Worm (Caenorhabditis elegans) whole organism, mixed stage, embryonic: Measurements from ENCODE around the gene K02B7.3.
A peak's percentile ranks its signal among the peaks of the same experiment; 100 is the strongest.

Source experiments
- M03D4.4 ChIP-seq: sonication (generic microtip); optimal IDR thresholded peaks from 2 replicates; lab custom pipeline; 2017; ENCODE audit warnings: mild to moderate bottlenecking, missing genetic modification characterization, missing compliant biosample characterization
- bed-3 ChIP-seq: fragments of 200-800 bp; sonication (Bioruptor generic); optimal IDR thresholded peaks from 3 replicates; lab custom pipeline; 2018; ENCODE audit warnings: mild to moderate bottlenecking, missing genetic modification characterization, moderate library complexity, missing compliant biosample characterization
- blmp-1 ChIP-seq: fragments of 150-350 bp; optimal IDR thresholded peaks from 2 replicates; lab custom pipeline; 2014; ENCODE audit warnings: missing biosample characterization, missing genetic modification characterization
- ceh-43 ChIP-seq: fragments of 200-800 bp; sonication (Bioruptor generic); optimal IDR thresholded peaks from 2 replicates; lab custom pipeline; 2018; ENCODE audit warnings: mild to moderate bottlenecking, missing genetic modification characterization, moderate library complexity, missing compliant biosample characterization
- ceh-83 ChIP-seq: fragments of 200-800 bp; sonication (Bioruptor generic); optimal IDR thresholded peaks from 2 replicates; lab custom pipeline; 2018; ENCODE audit warnings: mild to moderate bottlenecking, missing genetic modification characterization, missing compliant biosample characterization
- ces-1 ChIP-seq: fragments of 150-350 bp; optimal IDR thresholded peaks from 2 replicates; lab custom pipeline; 2014; ENCODE audit warnings: missing biosample characterization, missing genetic modification reagents, missing genetic modification characterization
- cnd-1 ChIP-seq: fragments of 200-800 bp; sonication (Bioruptor generic); optimal IDR thresholded peaks from 2 replicates; lab custom pipeline; 2018; ENCODE audit warnings: mild to moderate bottlenecking, missing genetic modification characterization, missing compliant biosample characterization
- drap-1 ChIP-seq: fragments of 200-800 bp; sonication (Bioruptor generic); optimal IDR thresholded peaks from 3 replicates; lab custom pipeline; 2018; ENCODE audit warnings: mild to moderate bottlenecking, missing genetic modification characterization, missing compliant biosample characterization
- elt-1 ChIP-seq: sonication (generic microtip); optimal IDR thresholded peaks from 2 replicates; lab custom pipeline; 2017; ENCODE audit warnings: missing genetic modification characterization, mild to moderate bottlenecking, missing compliant biosample characterization, antibody characterized with exemption, moderate library complexity, borderline replicate concordance; ENCODE audit not compliant: insufficient read depth
- elt-3 ChIP-seq: fragments of 150-350 bp; optimal IDR thresholded peaks from 2 replicates; lab custom pipeline; 2014; ENCODE audit warnings: missing biosample characterization, missing genetic modification characterization
- flh-1 ChIP-seq: fragments of 200-800 bp; sonication (Bioruptor generic); optimal IDR thresholded peaks from 2 replicates; lab custom pipeline; 2018; ENCODE audit warnings: mild to moderate bottlenecking, missing genetic modification characterization, moderate library complexity, missing compliant biosample characterization
- ham-2 ChIP-seq: fragments of 200-800 bp; sonication (Bioruptor generic); optimal IDR thresholded peaks from 2 replicates; lab custom pipeline; 2018; ENCODE audit warnings: mild to moderate bottlenecking, missing genetic modification characterization, missing compliant biosample characterization
- hlh-1 ChIP-seq: fragments of 150-350 bp; optimal IDR thresholded peaks from 2 replicates; lab custom pipeline; 2014; ENCODE audit warnings: missing biosample characterization, missing genetic modification reagents, missing genetic modification characterization
- lin-13 ChIP-seq: fragments of 150-350 bp; optimal IDR thresholded peaks from 2 replicates; lab custom pipeline; 2014; ENCODE audit warnings: missing biosample characterization, missing genetic modification characterization
- lin-32 ChIP-seq: fragments of 200-800 bp; sonication (Bioruptor generic); optimal IDR thresholded peaks from 2 replicates; lab custom pipeline; 2018; ENCODE audit warnings: mild to moderate bottlenecking, missing genetic modification characterization, missing compliant biosample characterization
- lsy-2 ChIP-seq: fragments of 150-350 bp; optimal IDR thresholded peaks from 2 replicates; lab custom pipeline; 2014; ENCODE audit warnings: missing biosample characterization, missing genetic modification characterization
- mls-2 ChIP-seq: sonication (generic microtip); optimal IDR thresholded peaks from 2 replicates; lab custom pipeline; 2016; ENCODE audit warnings: mild to moderate bottlenecking, missing genetic modification characterization, moderate library complexity, missing compliant biosample characterization
- nhr-12 ChIP-seq: fragments of 150-350 bp; optimal IDR thresholded peaks from 2 replicates; lab custom pipeline; 2014; ENCODE audit warnings: missing biosample characterization, missing genetic modification characterization
- nhr-2 ChIP-seq: fragments of 150-350 bp; optimal IDR thresholded peaks from 2 replicates; lab custom pipeline; 2014; ENCODE audit warnings: missing biosample characterization, missing genetic modification characterization
- nhr-237 ChIP-seq: fragments of 150-350 bp; optimal IDR thresholded peaks from 2 replicates; lab custom pipeline; 2014; ENCODE audit warnings: missing biosample characterization, missing genetic modification characterization
- nhr-28 ChIP-seq: fragments of 150-350 bp; optimal IDR thresholded peaks from 2 replicates; lab custom pipeline; 2014; ENCODE audit warnings: missing biosample characterization, missing genetic modification characterization
- nhr-76 ChIP-seq: sonication (generic microtip); optimal IDR thresholded peaks from 2 replicates; lab custom pipeline; 2017; ENCODE audit warnings: missing biosample characterization, missing genetic modification characterization
- pha-4 ChIP-seq: fragments of 150-350 bp; optimal IDR thresholded peaks from 2 replicates; lab custom pipeline; 2018; ENCODE audit warnings: missing biosample characterization, missing genetic modification reagents, missing genetic modification characterization
- tbx-8 ChIP-seq: fragments of 200-800 bp; sonication (Bioruptor generic); optimal IDR thresholded peaks from 2 replicates; lab custom pipeline; 2018; ENCODE audit warnings: mild to moderate bottlenecking, missing genetic modification characterization, moderate library complexity, missing compliant biosample characterization
- unc-120 ChIP-seq: sonication (generic microtip); optimal IDR thresholded peaks from 2 replicates; lab custom pipeline; 2017; ENCODE audit warnings: missing genetic modification characterization, missing compliant biosample characterization; ENCODE audit not compliant: poor library complexity, severe bottlenecking
- unc-39 ChIP-seq: fragments of 150-350 bp; optimal IDR thresholded peaks from 2 replicates; lab custom pipeline; 2014; ENCODE audit warnings: missing biosample characterization, missing genetic modification characterization
- unc-62 ChIP-seq: fragments of 150-350 bp; optimal IDR thresholded peaks from 2 replicates; lab custom pipeline; 2014; ENCODE audit warnings: missing biosample characterization, missing genetic modification reagents, missing genetic modification characterization
- zip-8 ChIP-seq: fragments of 150-350 bp; optimal IDR thresholded peaks from 2 replicates; lab custom pipeline; 2014; ENCODE audit warnings: missing biosample characterization, missing genetic modification characterization

K02B7.3 gene

DNA sequence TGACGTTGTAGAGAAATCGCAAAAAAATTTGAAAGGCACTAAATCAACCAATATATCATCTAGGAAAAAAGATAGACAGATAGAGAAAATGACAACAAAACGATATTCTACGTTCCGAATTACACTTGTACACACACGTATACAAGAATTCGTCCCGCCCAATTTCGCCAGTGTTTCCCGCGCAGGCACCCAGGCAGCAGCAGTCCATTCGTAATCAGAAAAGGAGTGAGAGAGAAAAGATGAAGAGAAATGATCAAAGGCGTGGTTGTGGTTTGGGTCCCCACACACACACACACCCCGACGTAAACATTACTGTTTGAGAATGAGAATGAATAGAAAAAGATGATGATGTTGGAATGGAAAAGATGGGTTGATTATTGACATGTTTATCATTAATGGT, 21.5 kb downstream of the K02B7.3 start:
- TF ChIP-seq blmp-1 (no peak), ham-2 (GFP tag; lab: Kevin White, UChicago) (peak; percentile 26)
- TF ChIP-seq, all 35 proteins: peak for 1

DNA sequence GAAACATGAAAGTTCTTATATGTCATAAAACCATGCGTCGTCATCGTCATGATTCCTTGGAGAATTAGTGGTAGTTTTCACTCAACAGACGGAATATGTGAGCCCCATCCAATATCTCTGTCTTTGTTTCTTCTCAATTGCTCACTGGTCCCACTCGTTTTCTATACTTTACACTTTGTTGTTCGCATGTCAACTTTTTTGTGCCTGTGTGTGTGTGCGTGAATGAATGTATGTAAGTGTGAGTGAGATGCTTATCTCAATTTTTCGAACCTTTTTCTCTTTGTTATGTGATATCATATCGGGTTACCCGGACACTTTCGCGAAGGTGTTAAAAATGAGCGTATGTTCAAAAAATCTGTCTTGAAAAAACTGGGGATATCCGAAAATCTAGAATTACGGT, 23.0 kb downstream of the K02B7.3 start:
- TF ChIP-seq ces-1 (GFP tag; lab: Kevin White, UChicago) (no peak), elt-1 (tag; lab: Kevin White, UChicago) (no peak), ceh-83 (GFP tag; lab: Kevin White, UChicago) (no peak), mls-2 (no peak), drap-1 (no peak)

DNA sequence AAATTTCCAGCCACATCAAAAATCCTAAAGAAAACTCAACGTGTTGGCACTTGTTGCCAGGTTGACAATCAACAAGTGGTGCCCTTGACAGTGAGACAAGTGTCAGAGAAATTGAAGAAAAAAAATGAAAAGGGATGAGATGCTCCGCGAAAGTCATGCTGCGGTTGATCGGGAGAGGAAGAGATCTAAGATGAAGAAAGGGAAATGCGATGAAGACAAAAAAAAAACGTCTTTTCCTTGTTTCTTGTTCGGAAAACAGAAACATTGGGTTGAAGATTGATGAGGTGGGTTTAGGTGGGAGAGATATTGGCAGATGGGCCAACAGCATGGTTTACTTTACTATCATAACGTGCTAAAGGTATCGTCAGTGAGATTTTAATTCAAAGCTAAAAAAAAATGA, 24.9 kb downstream of the K02B7.3 start:
- TF ChIP-seq drap-1, result no peak
- TF ChIP-seq nhr-2 (tag; lab: Kevin White, UChicago), result no peak
- no peak for TF ChIP-seq elt-1 (tag; lab: Kevin White, UChicago)
- TF ChIP-seq lin-13 (tag; lab: Kevin White, UChicago), result no peak
- no peak for TF ChIP-seq flh-1
- no peak for TF ChIP-seq zip-8 (tag; lab: Kevin White, UChicago)
- no peak for TF ChIP-seq blmp-1
- no peak for TF ChIP-seq ceh-83 (GFP tag; lab: Kevin White, UChicago)
- no peak for TF ChIP-seq hlh-1 (tag; lab: Kevin White, UChicago)
- no peak for TF ChIP-seq pha-4
- no peak for TF ChIP-seq bed-3 (GFP tag; lab: Kevin White, UChicago)
- TF ChIP-seq unc-62 (GFP tag; lab: Kevin White, UChicago), result no peak
- TF ChIP-seq ceh-43 (GFP tag; lab: Kevin White, UChicago), result no peak
- no peak for TF ChIP-seq lsy-2 (tag; lab: Kevin White, UChicago)
- TF ChIP-seq lin-32 (GFP tag; lab: Kevin White, UChicago), result no peak
- no peak for TF ChIP-seq nhr-28 (tag; lab: Kevin White, UChicago)
- TF ChIP-seq M03D4.4 (tag; lab: Kevin White, UChicago), result no peak
- TF ChIP-seq ham-2 (GFP tag; lab: Kevin White, UChicago), result no peak

DNA sequence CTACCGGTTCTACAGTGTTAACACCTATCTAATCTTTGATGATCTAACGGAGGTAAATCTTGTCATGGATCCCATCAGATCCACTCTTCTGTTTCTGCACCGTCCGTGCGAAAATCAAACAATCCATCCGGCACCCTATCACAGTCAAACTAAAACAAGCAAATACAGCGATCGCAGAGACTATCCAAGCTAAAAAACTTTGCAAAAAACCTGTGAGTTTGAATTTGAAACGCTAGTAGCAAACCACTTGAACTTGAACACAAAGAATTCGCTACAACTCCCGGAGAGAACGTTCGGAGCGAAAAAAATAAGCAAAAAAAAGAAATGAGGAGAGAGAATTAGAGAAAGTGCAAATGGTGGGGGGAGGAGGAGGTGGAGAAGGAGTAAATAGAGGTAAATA, 26.5 kb downstream of the K02B7.3 start:
- TF ChIP-seq zip-8 (tag; lab: Kevin White, UChicago), result no peak
- TF ChIP-seq, all 35 proteins: peak for 0

DNA sequence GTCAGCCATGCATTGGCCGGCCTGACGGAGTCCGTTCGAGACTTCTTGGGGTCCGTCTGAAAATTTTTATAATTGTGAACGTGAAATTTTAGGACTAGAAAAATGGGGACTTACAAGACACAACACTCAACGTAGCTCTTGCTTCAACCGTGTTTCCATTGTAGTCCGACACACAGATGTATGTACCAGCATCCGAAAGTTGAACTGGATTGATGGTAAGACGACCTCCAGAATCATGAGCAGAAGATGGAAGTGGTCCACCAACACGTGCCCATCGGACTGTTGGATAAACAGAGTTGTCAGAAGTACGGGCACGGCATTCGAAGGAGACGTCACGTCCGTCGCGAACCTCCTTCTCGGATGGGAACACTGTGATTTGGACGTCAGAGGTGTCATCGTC, 28.8 kb downstream of the K02B7.3 start:
- TF ChIP-seq zip-8 (tag; lab: Kevin White, UChicago) (no peak), bed-3 (GFP tag; lab: Kevin White, UChicago) (no peak), ces-1 (GFP tag; lab: Kevin White, UChicago) (no peak), pha-4 (no peak), nhr-2 (tag; lab: Kevin White, UChicago) (no peak), nhr-12 (tag; lab: Kevin White, UChicago) (no peak), tbx-8 (no peak), blmp-1 (no peak), nhr-237 (no peak), cnd-1 (tag; lab: Kevin White, UChicago) (no peak), elt-3 (no peak), M03D4.4 (tag; lab: Kevin White, UChicago) (no peak), unc-120 (tag; lab: Kevin White, UChicago) (no peak), unc-39 (no peak)

DNA sequence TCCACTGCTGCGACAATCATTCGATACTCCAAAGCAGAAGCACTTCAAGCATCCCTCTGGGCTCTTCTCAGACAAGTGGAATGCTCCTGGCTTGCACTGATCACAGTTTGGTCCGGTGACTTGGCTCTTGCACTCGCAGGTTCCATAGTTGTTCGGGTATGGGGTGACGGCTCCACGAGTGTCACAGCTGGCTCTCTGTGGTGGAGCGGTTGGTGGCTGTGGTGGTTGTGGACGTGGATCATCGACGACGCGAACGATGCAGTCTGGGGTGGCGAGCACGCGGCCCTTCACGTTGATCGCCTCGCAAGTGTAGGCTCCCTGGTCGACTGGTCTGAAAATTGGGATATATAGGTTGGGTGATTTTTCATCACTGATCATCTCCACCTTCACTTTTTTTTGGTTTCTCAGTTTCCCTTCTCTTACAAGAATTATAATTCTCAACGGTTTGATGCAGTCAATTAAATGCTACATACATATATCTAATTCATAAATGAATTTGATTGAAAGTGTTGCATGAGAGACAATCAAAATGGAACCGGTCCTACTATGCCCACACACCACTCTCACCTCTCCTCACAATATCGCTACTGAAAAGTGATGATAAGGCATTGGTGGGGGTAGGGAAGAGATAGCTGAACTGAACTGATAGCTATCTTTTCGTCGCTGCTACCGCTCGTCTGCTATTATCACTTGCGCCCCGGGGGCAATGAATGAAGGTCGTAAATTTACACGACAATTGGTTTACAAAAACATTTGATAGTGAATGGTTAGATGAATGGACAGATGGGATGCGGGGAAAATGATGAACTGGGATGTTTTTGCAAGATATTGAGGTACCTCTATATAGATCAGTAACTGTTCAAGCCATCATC, 30.2 kb downstream of the K02B7.3 start:
- TF ChIP-seq elt-1 (tag; lab: Kevin White, UChicago) (no peak), drap-1 (no peak), ham-2 (GFP tag; lab: Kevin White, UChicago) (peak; percentile 36), nhr-76 (no peak)
- TF ChIP-seq, all 35 proteins: peak for 1
